Worm (Caenorhabditis elegans) whole organism, mixed stage, embryonic: ENCODE results near the gene rsa-2.

Experiments used
- bed-3 ChIP-seq: fragments of 200-800 bp; sonication (Bioruptor generic); optimal IDR thresholded peaks from 3 replicates; lab custom pipeline; 2018; ENCODE audit warnings: mild to moderate bottlenecking, missing genetic modification characterization, moderate library complexity, missing compliant biosample characterization
- ceh-39 ChIP-seq: fragments of 150-350 bp; optimal IDR thresholded peaks from 2 replicates; lab custom pipeline; 2014; ENCODE audit warnings: missing biosample characterization, missing genetic modification characterization
- ceh-43 ChIP-seq: fragments of 200-800 bp; sonication (Bioruptor generic); optimal IDR thresholded peaks from 2 replicates; lab custom pipeline; 2018; ENCODE audit warnings: mild to moderate bottlenecking, missing genetic modification characterization, moderate library complexity, missing compliant biosample characterization
- ceh-83 ChIP-seq: fragments of 200-800 bp; sonication (Bioruptor generic); optimal IDR thresholded peaks from 2 replicates; lab custom pipeline; 2018; ENCODE audit warnings: mild to moderate bottlenecking, missing genetic modification characterization, missing compliant biosample characterization
- cnd-1 ChIP-seq: fragments of 200-800 bp; sonication (Bioruptor generic); optimal IDR thresholded peaks from 2 replicates; lab custom pipeline; 2018; ENCODE audit warnings: mild to moderate bottlenecking, missing genetic modification characterization, missing compliant biosample characterization
- drap-1 ChIP-seq: fragments of 200-800 bp; sonication (Bioruptor generic); optimal IDR thresholded peaks from 3 replicates; lab custom pipeline; 2018; ENCODE audit warnings: mild to moderate bottlenecking, missing genetic modification characterization, missing compliant biosample characterization
- flh-1 ChIP-seq: fragments of 200-800 bp; sonication (Bioruptor generic); optimal IDR thresholded peaks from 2 replicates; lab custom pipeline; 2018; ENCODE audit warnings: mild to moderate bottlenecking, missing genetic modification characterization, moderate library complexity, missing compliant biosample characterization
- hlh-1 ChIP-seq: fragments of 150-350 bp; optimal IDR thresholded peaks from 2 replicates; lab custom pipeline; 2014; ENCODE audit warnings: missing biosample characterization, missing genetic modification reagents, missing genetic modification characterization
- lin-32 ChIP-seq: fragments of 200-800 bp; sonication (Bioruptor generic); optimal IDR thresholded peaks from 2 replicates; lab custom pipeline; 2018; ENCODE audit warnings: mild to moderate bottlenecking, missing genetic modification characterization, missing compliant biosample characterization
- lsy-2 ChIP-seq: fragments of 150-350 bp; optimal IDR thresholded peaks from 2 replicates; lab custom pipeline; 2014; ENCODE audit warnings: missing biosample characterization, missing genetic modification characterization
- mep-1 ChIP-seq: fragments of 150-350 bp; optimal IDR thresholded peaks from 2 replicates; lab custom pipeline; 2017; ENCODE audit warnings: missing biosample characterization, missing genetic modification reagents, missing genetic modification characterization, inconsistent platforms
- nhr-12 ChIP-seq: fragments of 150-350 bp; optimal IDR thresholded peaks from 2 replicates; lab custom pipeline; 2014; ENCODE audit warnings: missing biosample characterization, missing genetic modification characterization
- nhr-237 ChIP-seq: fragments of 150-350 bp; optimal IDR thresholded peaks from 2 replicates; lab custom pipeline; 2014; ENCODE audit warnings: missing biosample characterization, missing genetic modification characterization
- nhr-28 ChIP-seq: fragments of 150-350 bp; optimal IDR thresholded peaks from 2 replicates; lab custom pipeline; 2014; ENCODE audit warnings: missing biosample characterization, missing genetic modification characterization
- nhr-76 ChIP-seq: sonication (generic microtip); optimal IDR thresholded peaks from 2 replicates; lab custom pipeline; 2017; ENCODE audit warnings: missing biosample characterization, missing genetic modification characterization
- sem-2 ChIP-seq: fragments of 200-800 bp; sonication (Bioruptor generic); optimal IDR thresholded peaks from 2 replicates; lab custom pipeline; 2018; ENCODE audit warnings: mild to moderate bottlenecking, missing genetic modification characterization, missing compliant biosample characterization
- snpc-4 ChIP-seq: fragments of 150-350 bp; optimal IDR thresholded peaks from 2 replicates; lab custom pipeline; 2014; ENCODE audit warnings: missing biosample characterization, missing genetic modification characterization
- unc-120 ChIP-seq: sonication (generic microtip); optimal IDR thresholded peaks from 2 replicates; lab custom pipeline; 2017; ENCODE audit warnings: missing genetic modification characterization, missing compliant biosample characterization; ENCODE audit not compliant: poor library complexity, severe bottlenecking
- unc-39 ChIP-seq: fragments of 150-350 bp; optimal IDR thresholded peaks from 2 replicates; lab custom pipeline; 2014; ENCODE audit warnings: missing biosample characterization, missing genetic modification characterization
- unc-62 ChIP-seq: fragments of 150-350 bp; optimal IDR thresholded peaks from 2 replicates; lab custom pipeline; 2014; ENCODE audit warnings: missing biosample characterization, missing genetic modification reagents, missing genetic modification characterization

The rsa-2 gene

ce11 chrIII:11115956-11116355 is 52.7 kb downstream of the rsa-2 start:
- TF ChIP-seq nhr-237 (tag; lab: Kevin White, UChicago) (no peak), ceh-39 (tag; lab: Kevin White, UChicago) (no peak), bed-3 (GFP tag; lab: Kevin White, UChicago) (no peak), nhr-76 (tag; lab: Kevin White, UChicago) (no peak), unc-62 (no peak), snpc-4 (no peak), unc-120 (no peak), unc-39 (tag; lab: Kevin White, UChicago) (no peak), nhr-28 (tag; lab: Kevin White, UChicago) (no peak), nhr-12 (tag; lab: Kevin White, UChicago) (no peak), sem-2 (GFP tag; lab: Kevin White, UChicago) (no peak), hlh-1 (no peak), flh-1 (GFP tag; lab: Kevin White, UChicago) (no peak), drap-1 (GFP tag; lab: Kevin White, UChicago) (no peak), lsy-2 (no peak), ceh-43 (GFP tag; lab: Kevin White, UChicago) (no peak), mep-1 (no peak), ceh-83 (GFP tag; lab: Kevin White, UChicago) (no peak), cnd-1 (tag; lab: Kevin White, UChicago) (no peak), lin-32 (GFP tag; lab: Kevin White, UChicago) (no peak)
